Fruit fly (Drosophila melanogaster): ENCODE results near the gene CG3792.

DNA sequence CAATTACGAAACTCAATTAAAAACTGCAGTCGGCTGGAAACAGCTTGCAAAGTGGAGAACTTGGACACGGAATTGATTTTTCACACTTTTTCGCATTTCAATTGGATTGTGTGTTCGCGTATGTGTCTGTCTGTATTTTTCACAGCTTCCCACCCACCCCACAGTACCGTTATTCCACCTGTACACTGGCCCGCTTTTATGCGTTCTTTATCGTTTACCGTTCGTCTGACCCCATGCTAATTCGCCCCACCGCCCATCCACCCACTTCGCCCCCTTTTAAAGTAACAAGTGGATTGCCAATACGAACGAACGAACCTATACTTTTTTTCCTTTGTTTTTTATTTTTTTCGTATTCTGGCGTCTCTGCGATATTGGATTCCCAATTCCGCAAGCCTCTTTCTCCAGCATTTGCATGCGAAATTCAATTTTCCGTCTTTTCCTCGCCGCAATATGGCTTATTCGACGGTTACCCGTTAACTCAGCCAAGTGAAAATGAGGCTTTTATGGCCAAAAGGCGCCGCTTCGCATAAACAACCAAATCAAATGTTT, 5.1 kb downstream of the CG3792 start:
- TF ChIP-seq Dif (GFP tag; optimal IDR thresholded peaks at IDR 0.05; ENCODE audit: partially characterized antibody) (no peak), Abd-B (GFP tag; optimal IDR thresholded peaks at IDR 0.05) (no peak), sv (GFP tag; optimal IDR thresholded peaks at IDR 0.05) (no peak)
